Worm (Caenorhabditis elegans) whole organism, mixed stage, embryonic: ENCODE results near the gene gpx-3.
A peak's percentile ranks its signal among the peaks of the same experiment; 100 is the strongest.

Experiments used
- bed-3 ChIP-seq: fragments of 200-800 bp; sonication (Bioruptor generic); optimal IDR thresholded peaks from 3 replicates; lab custom pipeline; 2018; ENCODE audit warnings: mild to moderate bottlenecking, missing genetic modification characterization, moderate library complexity, missing compliant biosample characterization
- blmp-1 ChIP-seq: fragments of 150-350 bp; optimal IDR thresholded peaks from 2 replicates; lab custom pipeline; 2014; ENCODE audit warnings: missing biosample characterization, missing genetic modification characterization
- ceh-39 ChIP-seq: fragments of 150-350 bp; optimal IDR thresholded peaks from 2 replicates; lab custom pipeline; 2014; ENCODE audit warnings: missing biosample characterization, missing genetic modification characterization
- ceh-43 ChIP-seq: fragments of 200-800 bp; sonication (Bioruptor generic); optimal IDR thresholded peaks from 2 replicates; lab custom pipeline; 2018; ENCODE audit warnings: mild to moderate bottlenecking, missing genetic modification characterization, moderate library complexity, missing compliant biosample characterization
- ces-1 ChIP-seq: fragments of 150-350 bp; optimal IDR thresholded peaks from 2 replicates; lab custom pipeline; 2014; ENCODE audit warnings: missing biosample characterization, missing genetic modification reagents, missing genetic modification characterization
- cnd-1 ChIP-seq: fragments of 200-800 bp; sonication (Bioruptor generic); optimal IDR thresholded peaks from 2 replicates; lab custom pipeline; 2018; ENCODE audit warnings: mild to moderate bottlenecking, missing genetic modification characterization, missing compliant biosample characterization
- elt-1 ChIP-seq: sonication (generic microtip); optimal IDR thresholded peaks from 2 replicates; lab custom pipeline; 2017; ENCODE audit warnings: missing genetic modification characterization, mild to moderate bottlenecking, missing compliant biosample characterization, antibody characterized with exemption, moderate library complexity, borderline replicate concordance; ENCODE audit not compliant: insufficient read depth
- elt-3 ChIP-seq: fragments of 150-350 bp; optimal IDR thresholded peaks from 2 replicates; lab custom pipeline; 2014; ENCODE audit warnings: missing biosample characterization, missing genetic modification characterization
- flh-1 ChIP-seq: fragments of 200-800 bp; sonication (Bioruptor generic); optimal IDR thresholded peaks from 2 replicates; lab custom pipeline; 2018; ENCODE audit warnings: mild to moderate bottlenecking, missing genetic modification characterization, moderate library complexity, missing compliant biosample characterization
- ham-2 ChIP-seq: fragments of 200-800 bp; sonication (Bioruptor generic); optimal IDR thresholded peaks from 2 replicates; lab custom pipeline; 2018; ENCODE audit warnings: mild to moderate bottlenecking, missing genetic modification characterization, missing compliant biosample characterization
- hlh-1 ChIP-seq: fragments of 150-350 bp; optimal IDR thresholded peaks from 2 replicates; lab custom pipeline; 2014; ENCODE audit warnings: missing biosample characterization, missing genetic modification reagents, missing genetic modification characterization
- lsy-2 ChIP-seq: fragments of 150-350 bp; optimal IDR thresholded peaks from 2 replicates; lab custom pipeline; 2014; ENCODE audit warnings: missing biosample characterization, missing genetic modification characterization
- mep-1 ChIP-seq: fragments of 150-350 bp; optimal IDR thresholded peaks from 2 replicates; lab custom pipeline; 2017; ENCODE audit warnings: missing biosample characterization, missing genetic modification reagents, missing genetic modification characterization, inconsistent platforms
- mls-2 ChIP-seq: sonication (generic microtip); optimal IDR thresholded peaks from 2 replicates; lab custom pipeline; 2016; ENCODE audit warnings: mild to moderate bottlenecking, missing genetic modification characterization, moderate library complexity, missing compliant biosample characterization
- nhr-237 ChIP-seq: fragments of 150-350 bp; optimal IDR thresholded peaks from 2 replicates; lab custom pipeline; 2014; ENCODE audit warnings: missing biosample characterization, missing genetic modification characterization
- nhr-28 ChIP-seq: fragments of 150-350 bp; optimal IDR thresholded peaks from 2 replicates; lab custom pipeline; 2014; ENCODE audit warnings: missing biosample characterization, missing genetic modification characterization
- nhr-76 ChIP-seq: sonication (generic microtip); optimal IDR thresholded peaks from 2 replicates; lab custom pipeline; 2017; ENCODE audit warnings: missing biosample characterization, missing genetic modification characterization
- pha-4 ChIP-seq: fragments of 150-350 bp; optimal IDR thresholded peaks from 2 replicates; lab custom pipeline; 2018; ENCODE audit warnings: missing biosample characterization, missing genetic modification reagents, missing genetic modification characterization
- sem-2 ChIP-seq: fragments of 200-800 bp; sonication (Bioruptor generic); optimal IDR thresholded peaks from 2 replicates; lab custom pipeline; 2018; ENCODE audit warnings: mild to moderate bottlenecking, missing genetic modification characterization, missing compliant biosample characterization
- sptf-1 ChIP-seq: sonication (generic microtip); optimal IDR thresholded peaks from 2 replicates; lab custom pipeline; 2017; ENCODE audit warnings: mild to moderate bottlenecking, missing genetic modification characterization, moderate library complexity, missing compliant biosample characterization
- unc-120 ChIP-seq: sonication (generic microtip); optimal IDR thresholded peaks from 2 replicates; lab custom pipeline; 2017; ENCODE audit warnings: missing genetic modification characterization, missing compliant biosample characterization; ENCODE audit not compliant: poor library complexity, severe bottlenecking
- unc-39 ChIP-seq: fragments of 150-350 bp; optimal IDR thresholded peaks from 2 replicates; lab custom pipeline; 2014; ENCODE audit warnings: missing biosample characterization, missing genetic modification characterization
- unc-62 ChIP-seq: fragments of 150-350 bp; optimal IDR thresholded peaks from 2 replicates; lab custom pipeline; 2014; ENCODE audit warnings: missing biosample characterization, missing genetic modification reagents, missing genetic modification characterization
- zip-8 ChIP-seq: fragments of 150-350 bp; optimal IDR thresholded peaks from 2 replicates; lab custom pipeline; 2014; ENCODE audit warnings: missing biosample characterization, missing genetic modification characterization
- ztf-11 ChIP-seq: fragments of 150-350 bp; optimal IDR thresholded peaks from 2 replicates; lab custom pipeline; 2014; ENCODE audit warnings: missing biosample characterization, missing genetic modification characterization

The gpx-3 gene

DNA sequence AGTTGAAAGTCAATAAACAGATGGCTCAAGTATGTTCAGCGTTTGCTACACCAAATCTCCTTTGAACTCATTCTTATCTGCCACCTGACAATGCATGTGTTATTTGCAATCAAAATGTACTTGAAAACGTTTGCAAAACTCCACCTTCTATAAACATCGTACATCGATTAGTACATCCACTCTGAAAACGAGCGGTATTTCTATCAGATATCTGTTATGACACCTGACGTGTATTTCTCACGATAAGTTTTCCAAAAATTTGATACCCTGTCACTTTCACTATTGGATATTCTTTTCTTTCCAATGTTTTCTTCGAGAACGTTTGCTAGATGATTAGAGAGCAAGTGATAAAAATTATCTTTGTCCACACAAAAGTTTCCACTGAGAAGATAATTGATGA, 43.3 kb upstream of the gpx-3 start:
- TF ChIP-seq bed-3 (GFP tag; lab: Kevin White, UChicago) (no peak), mls-2 (tag; lab: Kevin White, UChicago) (no peak), hlh-1 (peak; percentile 17), unc-39 (tag; lab: Kevin White, UChicago) (no peak), unc-62 (GFP tag; lab: Kevin White, UChicago) (peak; percentile 25), cnd-1 (no peak), ces-1 (GFP tag; lab: Kevin White, UChicago) (no peak), nhr-76 (tag; lab: Kevin White, UChicago) (no peak), lsy-2 (tag; lab: Kevin White, UChicago) (no peak), ceh-43 (no peak), sem-2 (no peak)

DNA sequence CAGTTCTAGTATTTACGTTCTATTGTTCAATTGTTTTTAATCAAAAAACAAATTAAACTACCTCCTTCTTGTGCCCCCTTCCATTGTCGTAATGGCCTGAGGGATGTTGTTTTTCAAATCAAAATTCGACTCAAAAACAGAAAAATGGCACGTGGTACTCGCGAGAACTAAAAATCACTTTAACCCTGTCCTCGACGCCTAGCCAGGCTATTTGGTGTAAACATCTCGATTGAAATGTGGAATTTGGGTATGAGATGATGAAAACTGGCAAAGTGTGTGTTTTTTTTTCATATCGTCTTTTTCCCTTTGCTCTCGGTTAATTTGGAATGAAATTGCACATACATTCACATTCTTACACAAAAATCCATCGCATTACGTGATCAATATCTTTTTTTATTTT, 41.1 kb upstream of the gpx-3 start:
- TF ChIP-seq unc-120 (peak; percentile 4), lsy-2 (tag; lab: Kevin White, UChicago) (no peak)

DNA sequence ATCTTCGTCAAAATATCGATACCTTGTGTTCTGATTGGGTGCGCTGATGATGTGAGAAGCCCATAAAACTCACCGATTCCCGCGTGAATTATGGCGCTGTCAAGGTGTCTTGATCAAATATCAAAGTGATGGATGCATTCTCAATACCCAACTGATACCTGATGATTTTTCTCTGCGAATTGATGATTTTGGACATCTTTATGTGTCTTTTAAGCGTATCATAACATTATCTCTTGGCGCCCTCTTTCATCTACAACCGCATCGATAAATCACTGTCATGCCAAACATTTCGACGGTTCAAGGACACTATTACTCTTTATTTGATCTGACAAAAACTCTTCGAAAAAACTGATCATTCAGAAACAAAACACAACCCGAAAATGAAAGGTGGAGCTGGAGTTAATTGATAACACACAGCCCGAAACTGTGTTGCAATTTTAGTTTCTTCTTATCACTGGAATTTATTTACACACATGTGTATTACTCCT, 40.4 kb upstream of the gpx-3 start:
- TF ChIP-seq nhr-76 (tag; lab: Kevin White, UChicago) (no peak), unc-62 (GFP tag; lab: Kevin White, UChicago) (peak; percentile 82)

DNA sequence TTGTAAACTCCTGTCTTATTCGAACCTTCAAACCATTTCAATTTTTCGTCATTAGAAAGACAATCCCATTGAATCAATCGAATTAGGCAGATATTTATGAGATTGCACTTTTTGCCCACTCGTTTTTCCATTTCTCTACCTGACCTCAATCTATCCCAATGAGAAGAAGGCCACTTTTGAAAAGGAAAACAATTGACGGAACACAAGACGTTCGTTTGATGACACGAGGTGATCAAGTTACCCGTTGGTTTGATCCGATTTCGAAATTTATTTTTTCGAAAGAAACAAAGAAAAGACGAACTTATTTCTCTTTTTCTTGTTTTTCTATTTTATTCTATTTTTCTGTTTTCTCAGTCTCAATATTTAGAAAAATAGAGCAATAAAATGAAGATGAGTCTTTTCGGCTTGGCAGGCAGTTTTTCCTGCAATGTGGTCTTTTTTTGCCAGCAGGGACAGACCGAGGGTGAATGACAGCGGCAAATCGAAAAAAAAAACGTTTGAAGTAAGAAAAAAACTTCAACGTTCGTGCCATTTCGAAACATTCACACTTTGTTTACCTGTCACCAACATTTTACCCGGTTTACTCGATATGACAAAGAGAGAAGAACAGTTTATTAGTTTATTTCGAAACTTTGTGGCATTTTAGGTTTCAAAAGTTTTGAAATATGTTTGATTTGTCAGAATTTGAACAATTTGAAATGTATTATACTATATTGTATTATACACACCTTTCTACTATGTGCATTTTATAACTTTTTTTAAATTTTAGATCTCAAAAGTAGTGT, 39.5 kb upstream of the gpx-3 start:
- TF ChIP-seq blmp-1 (tag; lab: Kevin White, UChicago) = no peak
- no peak for TF ChIP-seq ceh-43

DNA sequence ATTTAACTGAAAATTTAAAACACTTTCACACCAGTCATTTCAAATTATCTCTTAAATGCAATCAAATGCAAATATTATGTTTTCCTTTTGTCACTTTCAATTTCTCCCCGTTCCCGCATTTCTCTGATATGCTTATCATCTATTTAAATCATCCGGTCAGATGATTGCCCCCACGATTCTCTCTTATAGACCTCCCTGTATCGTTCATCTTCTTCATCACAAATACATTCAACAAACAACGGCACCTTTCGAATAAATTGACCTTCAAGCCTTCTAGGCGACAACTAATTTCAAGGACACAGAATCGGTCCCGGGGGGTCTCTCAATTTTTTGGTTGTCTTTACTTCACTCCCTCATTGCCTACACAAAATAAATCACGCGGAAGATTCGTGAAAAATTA, 38.9 kb upstream of the gpx-3 start:
- peak; percentile 32 for TF ChIP-seq ham-2 (GFP tag; lab: Kevin White, UChicago)
- no peak for TF ChIP-seq elt-3 (tag; lab: Kevin White, UChicago)
- TF ChIP-seq blmp-1 (tag; lab: Kevin White, UChicago) = peak; percentile 88
- TF ChIP-seq elt-1 (tag; lab: Kevin White, UChicago) = peak; percentile 70

DNA sequence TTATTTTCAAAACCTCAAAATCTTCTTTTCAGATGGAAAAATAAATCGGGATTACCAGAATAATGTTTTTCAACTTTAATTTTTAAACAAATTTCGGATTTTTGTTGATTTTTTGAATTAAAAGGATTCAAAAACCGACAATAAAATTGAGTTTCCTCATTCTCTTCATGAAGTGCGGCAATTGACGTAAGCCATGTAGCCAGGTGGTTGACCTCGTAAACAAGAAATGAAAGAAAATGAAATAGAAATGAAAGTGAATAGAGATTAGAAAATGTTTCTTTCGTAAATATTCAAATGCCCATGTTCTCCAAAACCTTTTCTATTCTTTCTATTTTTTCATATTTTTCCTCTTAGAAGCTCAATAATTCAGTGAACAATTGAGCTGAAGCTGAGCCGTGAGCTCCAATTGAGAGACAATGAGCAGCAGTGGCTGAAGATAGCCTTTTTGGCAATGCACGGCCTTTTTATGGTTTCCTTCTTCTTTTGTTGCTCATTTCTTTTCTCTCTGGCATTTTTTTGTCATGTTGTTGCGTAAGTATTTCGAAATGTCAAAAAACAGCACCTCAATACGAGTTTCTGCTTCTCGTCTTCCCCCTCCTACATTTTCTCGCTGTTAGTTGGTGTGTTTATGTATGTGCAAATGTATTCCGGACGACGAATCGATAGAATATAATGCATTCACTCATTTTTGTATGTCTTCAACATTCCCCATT, 37.9 kb upstream of the gpx-3 start:
- TF ChIP-seq nhr-28 (tag; lab: Kevin White, UChicago) (no peak), pha-4 (no peak), unc-120 (no peak), ceh-39 (tag; lab: Kevin White, UChicago) (no peak), sptf-1 (tag; lab: Kevin White, UChicago) (no peak), nhr-237 (tag; lab: Kevin White, UChicago) (no peak), nhr-76 (tag; lab: Kevin White, UChicago) (no peak), zip-8 (tag; lab: Kevin White, UChicago) (no peak), blmp-1 (tag; lab: Kevin White, UChicago) (no peak), ceh-43 (no peak), lsy-2 (tag; lab: Kevin White, UChicago) (no peak), ham-2 (GFP tag; lab: Kevin White, UChicago) (no peak), sem-2 (no peak), ztf-11 (tag; lab: Kevin White, UChicago) (no peak), bed-3 (GFP tag; lab: Kevin White, UChicago) (no peak), elt-1 (tag; lab: Kevin White, UChicago) (no peak), unc-62 (GFP tag; lab: Kevin White, UChicago) (no peak)

DNA sequence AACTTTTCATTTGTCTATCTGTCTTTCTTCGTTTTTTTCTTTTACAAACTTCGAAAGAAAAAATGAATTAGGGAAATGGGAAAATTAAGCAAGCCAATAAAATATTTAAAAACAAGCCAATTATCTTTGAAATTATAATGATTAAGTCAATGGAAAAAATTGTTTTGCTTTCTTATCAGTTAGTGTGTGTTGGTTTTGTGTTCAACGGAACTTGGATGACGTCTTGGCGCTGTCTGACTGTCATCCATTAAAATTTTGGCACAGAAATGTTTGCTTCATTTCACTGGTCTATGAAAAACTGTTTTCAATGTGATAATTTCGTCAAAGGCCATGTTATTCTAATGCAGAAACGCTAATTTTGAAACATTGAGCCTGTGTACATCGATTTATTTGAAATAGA, 37.2 kb upstream of the gpx-3 start:
- TF ChIP-seq flh-1 (GFP tag; lab: Kevin White, UChicago) (no peak), cnd-1 (no peak), elt-1 (tag; lab: Kevin White, UChicago) (no peak), unc-62 (GFP tag; lab: Kevin White, UChicago) (no peak), ham-2 (GFP tag; lab: Kevin White, UChicago) (no peak), mep-1 (tag; lab: Kevin White, UChicago) (no peak)
